Worm (Caenorhabditis elegans): ENCODE measurements around the gene asns-1.

- TF ChIP-seq flt-1 (GFP tag; IDR thresholded peaks at IDR 0.05) (no peak), ref-1 (GFP tag; conservative IDR thresholded peaks at IDR 0.05) (no peak), T22C8.4 (GFP tag; IDR thresholded peaks at IDR 0.05) (no peak), med-1 (GFP tag; optimal IDR thresholded peaks at IDR 0.05; ENCODE audit: insufficient read depth) (no peak)
Observed at ce11 chrV:8513361-8513760, 32.6 kb upstream of the asns-1 start, which contains the start of gene F45F2.9.
